Fruit fly (Drosophila melanogaster) whole organism, embryonic: ENCODE results near the gene InR.

ENCODE experiments used
- ATbp ChIP-seq: fragments of 200-800 bp; sonication (Bioruptor generic); optimal IDR thresholded peaks from 2 replicates; lab custom pipeline; 2017; ENCODE audit warnings: missing biosample characterization, mild to moderate bottlenecking, missing genetic modification characterization, missing genetic modification reagents
- CG12071 ChIP-seq: fragments of 200-800 bp; sonication (Bioruptor generic); optimal IDR thresholded peaks from 3 replicates; lab custom pipeline; 2018; ENCODE audit warnings: missing biosample characterization, mild to moderate bottlenecking, missing genetic modification characterization
- CG12104 ChIP-seq: fragments of 200-800 bp; sonication (Bioruptor generic); optimal IDR thresholded peaks from 3 replicates; lab custom pipeline; 2016; ENCODE audit warnings: missing biosample characterization, missing genetic modification characterization
- CG14441 ChIP-seq: fragments of 200-800 bp; sonication (Bioruptor generic); IDR thresholded peaks from 2 replicates; pipeline ENCODE4 v1.3.6; 2022; ENCODE audit warnings: missing biosample characterization, missing genetic modification characterization
- CG15479 ChIP-seq: fragments of 200-800 bp; sonication (Bioruptor generic); optimal IDR thresholded peaks from 3 replicates; lab custom pipeline; 2019; ENCODE audit warnings: missing biosample characterization, mild to moderate bottlenecking, missing genetic modification characterization, moderate library complexity
- CG17385 ChIP-seq: fragments of 200-800 bp; sonication (Bioruptor generic); optimal IDR thresholded peaks from 3 replicates; lab custom pipeline; 2018; ENCODE audit warnings: missing biosample characterization, mild to moderate bottlenecking, missing genetic modification characterization
- CG17568 ChIP-seq: fragments of 200-800 bp; sonication (Bioruptor generic); optimal IDR thresholded peaks from 2 replicates; lab custom pipeline; 2018; ENCODE audit warnings: missing biosample characterization, mild to moderate bottlenecking, missing genetic modification characterization, moderate library complexity
- CG17612 ChIP-seq: fragments of 200-800 bp; sonication (Bioruptor generic); IDR thresholded peaks from 2 replicates; pipeline ENCODE4 v1.3.6; 2022; ENCODE audit warnings: missing biosample characterization, missing genetic modification characterization
- CG1792 ChIP-seq: fragments of 200-800 bp; sonication (Bioruptor generic); optimal IDR thresholded peaks from 2 replicates; lab custom pipeline; 2016; ENCODE audit warnings: missing biosample characterization, missing genetic modification characterization
- CG18599 ChIP-seq: fragments of 200-800 bp; sonication (Bioruptor generic); optimal IDR thresholded peaks from 3 replicates; lab custom pipeline; 2017; ENCODE audit warnings: missing biosample characterization, missing genetic modification characterization, mild to moderate bottlenecking, moderate library complexity, missing genetic modification reagents
- CG6272 ChIP-seq: fragments of 200-800 bp; sonication (Bioruptor generic); IDR thresholded peaks from 2 replicates; pipeline ENCODE4 v1.3.6; 2022; ENCODE audit warnings: missing biosample characterization, missing genetic modification characterization
- CG8281 ChIP-seq: fragments of 200-800 bp; sonication (Bioruptor generic); optimal IDR thresholded peaks from 2 replicates; lab custom pipeline; 2018; ENCODE audit warnings: missing biosample characterization, mild to moderate bottlenecking, missing genetic modification characterization, moderate library complexity
- CG8290 ChIP-seq, 3 experiments: fragments of 200-800 bp; sonication (Bioruptor generic); optimal IDR thresholded peaks; 2 replicates each; lab custom pipeline; 2016 to 2019; ENCODE audit warnings: missing biosample characterization in 3 of 3, missing genetic modification characterization in 3 of 3, mild to moderate bottlenecking in 2 of 3, moderate library complexity in 1 of 3
- CG9876 ChIP-seq: fragments of 200-800 bp; sonication (Bioruptor generic); optimal IDR thresholded peaks from 2 replicates; lab custom pipeline; 2016; ENCODE audit warnings: missing biosample characterization, missing genetic modification characterization
- Dek ChIP-seq: fragments of 200-800 bp; sonication (Bioruptor generic); optimal IDR thresholded peaks from 3 replicates; lab custom pipeline; 2019; ENCODE audit warnings: missing biosample characterization, mild to moderate bottlenecking, missing genetic modification characterization, moderate library complexity
- Fer1 ChIP-seq: fragments of 200-800 bp; sonication (Bioruptor generic); optimal IDR thresholded peaks from 2 replicates; lab custom pipeline; 2017; ENCODE audit warnings: missing biosample characterization, mild to moderate bottlenecking, missing genetic modification characterization
- HLH3B ChIP-seq: fragments of 200-800 bp; sonication (Bioruptor generic); IDR thresholded peaks from 2 replicates; pipeline ENCODE4 v1.3.6; 2022; ENCODE audit warnings: missing biosample characterization, missing genetic modification characterization
- Hmr ChIP-seq: fragments of 200-800 bp; sonication (Bioruptor generic); optimal IDR thresholded peaks from 3 replicates; lab custom pipeline; 2017; ENCODE audit warnings: mild to moderate bottlenecking, missing biosample characterization, missing genetic modification reagents, missing genetic modification characterization
- Lpt ChIP-seq: fragments of >200 bp; optimal IDR thresholded peaks from 2 replicates; lab custom pipeline; 2018; ENCODE audit warnings: missing biosample characterization, missing genetic modification characterization
- Max ChIP-seq: fragments of 200-800 bp; sonication (Bioruptor generic); optimal IDR thresholded peaks from 2 replicates; lab custom pipeline; 2016; ENCODE audit warnings: missing biosample characterization, mild to moderate bottlenecking, missing genetic modification characterization
- Med ChIP-seq: fragments of 200-800 bp; sonication (Bioruptor generic); peaks from one replicate; lab custom pipeline; 2016; ENCODE audit warnings: missing biosample characterization, missing genetic modification characterization, mild to moderate bottlenecking, inconsistent platforms, moderate library complexity
- NC2α ChIP-seq: fragments of 200-800 bp; sonication (Bioruptor generic); optimal IDR thresholded peaks from 2 replicates; lab custom pipeline; 2016; ENCODE audit warnings: missing biosample characterization, missing genetic modification characterization
- NFAT ChIP-seq: fragments of 200-800 bp; sonication (Bioruptor generic); IDR thresholded peaks from 2 replicates; pipeline ENCODE4 v1.3.6; 2022; ENCODE audit warnings: missing biosample characterization, missing genetic modification characterization
- NK7.1 ChIP-seq: fragments of 200-800 bp; sonication (Bioruptor generic); optimal IDR thresholded peaks from 3 replicates; lab custom pipeline; 2016; ENCODE audit warnings: missing biosample characterization, missing genetic modification characterization
- ase ChIP-seq: fragments of 200-800 bp; sonication (Bioruptor generic); IDR thresholded peaks from 3 replicates; pipeline ENCODE4 v1.3.6; 2022; ENCODE audit warnings: missing biosample characterization, missing genetic modification characterization
- bsh ChIP-seq, 2 experiments: fragments of 200-800 bp; sonication (Bioruptor generic); optimal IDR thresholded peaks; 2 replicates each; lab custom pipeline; 2017 to 2018; ENCODE audit warnings: mild to moderate bottlenecking in 2 of 2, missing biosample characterization in 2 of 2, missing genetic modification characterization in 2 of 2, moderate library complexity in 1 of 2
- cad ChIP-seq: fragments of >200 bp; optimal IDR thresholded peaks from 2 replicates; lab custom pipeline; 2017; ENCODE audit warnings: missing biosample characterization, missing genetic modification characterization
- caup ChIP-seq: fragments of 200-800 bp; sonication (Bioruptor generic); optimal IDR thresholded peaks from 3 replicates; lab custom pipeline; 2017; ENCODE audit warnings: missing biosample characterization, mild to moderate bottlenecking, missing genetic modification characterization, moderate library complexity; ENCODE audit not compliant: severe bottlenecking
- chif ChIP-seq, 2 experiments: fragments of 200-800 bp; sonication (Bioruptor generic); optimal IDR thresholded peaks; 3 replicates each; lab custom pipeline; 2016; ENCODE audit warnings: missing biosample characterization in 2 of 2, missing genetic modification characterization in 2 of 2
- chinmo ChIP-seq: fragments of 200-800 bp; sonication (Bioruptor generic); IDR thresholded peaks from 4 replicates; pipeline ENCODE4 v1.3.6; 2022; ENCODE audit warnings: missing biosample characterization, missing genetic modification characterization; ENCODE audit not compliant: partially characterized antibody
- ci ChIP-seq: fragments of 200-800 bp; sonication (Bioruptor generic); IDR thresholded peaks from 3 replicates; pipeline ENCODE4 v1.3.6; 2022; ENCODE audit warnings: missing biosample characterization, missing genetic modification characterization
- crol ChIP-seq: fragments of 200-800 bp; sonication (Bioruptor generic); IDR thresholded peaks from 2 replicates; pipeline ENCODE4 v1.3.6; 2022; ENCODE audit warnings: missing biosample characterization, missing genetic modification characterization
- dmrt11E ChIP-seq: fragments of 200-800 bp; sonication (Bioruptor generic); optimal IDR thresholded peaks from 3 replicates; lab custom pipeline; 2018; ENCODE audit warnings: missing biosample characterization, mild to moderate bottlenecking, missing genetic modification characterization, moderate library complexity
- gce ChIP-seq: fragments of 200-800 bp; sonication (Bioruptor generic); IDR thresholded peaks from 3 replicates; pipeline ENCODE4 v1.3.6; 2022; ENCODE audit warnings: missing biosample characterization, missing genetic modification characterization
- gfzf ChIP-seq: fragments of 200-800 bp; sonication (Bioruptor generic); optimal IDR thresholded peaks from 2 replicates; lab custom pipeline; 2016; ENCODE audit warnings: missing biosample characterization, mild to moderate bottlenecking, missing genetic modification characterization, moderate library complexity
- her ChIP-seq: fragments of 200-800 bp; sonication (Bioruptor generic); optimal IDR thresholded peaks from 2 replicates; lab custom pipeline; 2016; ENCODE audit warnings: missing biosample characterization, missing genetic modification characterization
- lab ChIP-seq: fragments of 200-800 bp; sonication (Bioruptor generic); optimal IDR thresholded peaks from 3 replicates; lab custom pipeline; 2017; ENCODE audit warnings: missing biosample characterization, missing genetic modification characterization, mild to moderate bottlenecking, moderate library complexity, missing genetic modification reagents
- lilli ChIP-seq: fragments of 200-800 bp; sonication (Bioruptor generic); optimal IDR thresholded peaks from 3 replicates; lab custom pipeline; 2016; ENCODE audit warnings: missing biosample characterization, missing genetic modification characterization
- nom ChIP-seq: fragments of 200-800 bp; sonication (Bioruptor generic); optimal IDR thresholded peaks from 2 replicates; lab custom pipeline; 2017; ENCODE audit warnings: missing biosample characterization, missing genetic modification characterization, mild to moderate bottlenecking, moderate library complexity, missing genetic modification reagents
- oc ChIP-seq: fragments of 200-800 bp; sonication (Bioruptor generic); optimal IDR thresholded peaks from 2 replicates; lab custom pipeline; 2018; ENCODE audit warnings: missing biosample characterization, mild to moderate bottlenecking, missing genetic modification characterization, moderate library complexity
- pros ChIP-seq: fragments of 200-800 bp; sonication (Bioruptor generic); optimal IDR thresholded peaks from 3 replicates; lab custom pipeline; 2019; ENCODE audit warnings: missing biosample characterization, mild to moderate bottlenecking, missing genetic modification characterization, moderate library complexity
- repo ChIP-seq: fragments of 200-800 bp; sonication (Bioruptor generic); optimal IDR thresholded peaks from 2 replicates; lab custom pipeline; 2016; ENCODE audit warnings: missing biosample characterization, missing genetic modification characterization
- rib ChIP-seq: fragments of 200-800 bp; sonication (Bioruptor generic); IDR thresholded peaks from 2 replicates; pipeline ENCODE4 v1.3.6; 2022; ENCODE audit warnings: missing biosample characterization, missing genetic modification characterization
- sens ChIP-seq: fragments of 200-800 bp; sonication (Bioruptor generic); peaks from one replicate; lab custom pipeline; 2016; ENCODE audit warnings: missing biosample characterization, missing genetic modification characterization
- sna ChIP-seq: fragments of 200-800 bp; sonication (Bioruptor generic); IDR thresholded peaks from 2 replicates; pipeline ENCODE4 v1.3.6; 2022; ENCODE audit warnings: missing biosample characterization, missing genetic modification characterization; ENCODE audit not compliant: partially characterized antibody
- sqz ChIP-seq: fragments of 200-800 bp; sonication (Bioruptor generic); optimal IDR thresholded peaks from 3 replicates; lab custom pipeline; 2018; ENCODE audit warnings: missing biosample characterization, mild to moderate bottlenecking, missing genetic modification characterization
- tap ChIP-seq: fragments of 200-800 bp; optimal IDR thresholded peaks from 3 replicates; lab custom pipeline; 2019; ENCODE audit warnings: missing biosample characterization, mild to moderate bottlenecking, missing genetic modification characterization, moderate library complexity
- tgo ChIP-seq: fragments of 200-800 bp; sonication (Bioruptor generic); IDR thresholded peaks from 3 replicates; pipeline ENCODE4 v1.3.6; 2022; ENCODE audit warnings: missing biosample characterization, missing genetic modification characterization
- tll ChIP-seq, 2 experiments: fragments of 200-800 bp in 1 of 2; fragments of >200 bp in 1 of 2; sonication (Bioruptor generic) in 1 of 2; optimal IDR thresholded peaks; 2 replicates each; lab custom pipeline; 2017 to 2019; ENCODE audit warnings: missing biosample characterization in 2 of 2, missing genetic modification characterization in 2 of 2, mild to moderate bottlenecking in 1 of 2, moderate library complexity in 1 of 2
- twi ChIP-seq: fragments of 200-800 bp; optimal IDR thresholded peaks from 2 replicates; lab custom pipeline; 2019; ENCODE audit warnings: missing biosample characterization, mild to moderate bottlenecking, missing genetic modification characterization, moderate library complexity

InR gene

DNA sequence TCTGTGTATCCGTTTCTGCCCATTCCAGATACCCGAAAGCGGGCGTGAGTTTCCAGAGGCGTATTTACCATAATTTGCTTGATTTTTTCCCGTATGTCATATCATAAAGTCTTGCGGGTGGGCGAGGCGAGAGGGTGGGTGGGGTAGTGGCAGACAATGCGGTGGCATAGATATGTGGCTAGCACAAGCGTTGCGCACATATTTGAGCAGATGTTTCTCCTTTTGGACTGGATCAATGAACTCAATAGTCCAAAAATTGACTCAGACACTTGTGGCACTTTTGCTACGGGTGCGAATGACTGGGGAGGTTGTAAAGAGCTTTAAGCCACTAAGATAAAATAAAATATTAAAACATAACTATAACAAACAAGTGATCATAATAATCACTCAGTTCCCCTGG is 16.1 kb upstream of the InR start:
- TF ChIP-seq Med (GFP tag; lab: Kevin White, UChicago): peak; percentile 25
- peak; percentile 41 for TF ChIP-seq twi (tag; lab: Kevin White, UChicago)
- TF ChIP-seq Dek (tag; lab: Kevin White, UChicago): peak; percentile 4
- no peak for TF ChIP-seq lilli (GFP tag; lab: Kevin White, UChicago)
- no peak for TF ChIP-seq CG12071
- no peak for TF ChIP-seq CG14441 (GFP tag; lab: Robert Waterston, UW)
- 0 out of 3 replicates have a peak, but pooled peaks have one; percentile 29 for TF ChIP-seq gce (GFP tag; lab: Robert Waterston, UW)
- TF ChIP-seq chif (GFP tag; optimal IDR thresholded peaks at IDR 0.05; lab: Kevin White, UChicago): no peak
- TF ChIP-seq dmrt11E (tag; lab: Kevin White, UChicago): no peak
- no peak for TF ChIP-seq CG1792 (GFP tag; lab: Kevin White, UChicago)
- peak; percentile 36 for TF ChIP-seq ATbp (GFP tag; lab: Kevin White, UChicago)
- no peak for TF ChIP-seq rib (GFP tag; lab: Robert Waterston, UW)
- peak; percentile 9 for TF ChIP-seq Hmr (GFP tag; lab: Kevin White, UChicago)
- TF ChIP-seq sens (GFP tag; lab: Kevin White, UChicago): peak; percentile 53
- no peak for TF ChIP-seq gfzf (GFP tag; lab: Kevin White, UChicago)
- peak; percentile 33 for TF ChIP-seq lab
- no peak for TF ChIP-seq CG8281
- TF ChIP-seq caup: no peak
- no peak for TF ChIP-seq CG8290 (GFP tag; optimal IDR thresholded peaks at IDR 0.05; lab: Kevin White, UChicago)
- peak in 1 of 2 experiments; percentile 13 for TF ChIP-seq CG8290 (tag; optimal IDR thresholded peaks at IDR 0.05; lab: Kevin White, UChicago)
- no peak for TF ChIP-seq NFAT (GFP tag; lab: Robert Waterston, UW)
- TF ChIP-seq CG9876 (GFP tag; lab: Kevin White, UChicago): no peak
- peak; percentile 37 for TF ChIP-seq CG18599 (GFP tag; lab: Kevin White, UChicago)
- TF ChIP-seq Max (GFP tag; lab: Kevin White, UChicago): no peak
- TF ChIP-seq tap (tag; lab: Kevin White, UChicago): peak; percentile 10
- TF ChIP-seq CG17568 (GFP tag; lab: Kevin White, UChicago): no peak
- no peak for TF ChIP-seq bsh (GFP tag; optimal IDR thresholded peaks at IDR 0.05; lab: Kevin White, UChicago)
- TF ChIP-seq NK7.1 (GFP tag; lab: Kevin White, UChicago): no peak
- no peak for TF ChIP-seq Lpt (GFP tag; lab: Kevin White, UChicago)
- TF ChIP-seq HLH3B (GFP tag; lab: Robert Waterston, UW): 0 out of 2 replicates have a peak, but pooled peaks have one; percentile 12
- no peak for TF ChIP-seq CG6272 (GFP tag; lab: Robert Waterston, UW)
- peak in 1 of 2 experiments; percentile 58 for TF ChIP-seq tll (GFP tag; optimal IDR thresholded peaks at IDR 0.05; lab: Kevin White, UChicago)
- TF ChIP-seq CG15479 (GFP tag; lab: Kevin White, UChicago): peak; percentile 16
- peak; percentile 1 for TF ChIP-seq Fer1 (GFP tag; lab: Kevin White, UChicago)
- no peak for TF ChIP-seq NC2α (GFP tag; lab: Kevin White, UChicago)
- TF ChIP-seq, all 482 proteins: peak for 15

DNA sequence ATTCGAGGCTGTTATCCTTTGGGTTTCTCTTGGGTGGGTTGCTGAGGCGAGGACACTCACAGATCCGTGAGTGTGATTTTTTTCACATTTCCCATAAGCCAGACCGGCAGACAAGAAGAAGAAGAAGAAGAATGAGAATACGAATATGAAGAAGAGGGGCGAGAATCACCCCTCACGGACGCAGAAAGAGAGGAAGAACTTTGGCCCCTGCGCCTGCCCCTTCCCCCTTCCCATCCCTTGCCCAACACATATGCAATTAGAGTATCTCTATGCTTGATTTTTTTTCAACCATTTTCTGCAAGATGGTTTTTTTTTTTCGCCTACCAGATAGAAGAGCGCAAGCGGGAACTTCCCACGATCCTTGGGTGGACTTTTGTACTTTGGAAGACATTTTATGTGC is 15.5 kb upstream of the InR start:
- peak; percentile 92 for TF ChIP-seq nom (GFP tag; lab: Kevin White, UChicago)
- peak; percentile 41 for TF ChIP-seq cad (GFP tag; lab: Kevin White, UChicago)
- 0 out of 4 replicates have a peak, but pooled peaks have one; percentile 27 for TF ChIP-seq chinmo (GFP tag; lab: Robert Waterston, UW)
- no peak for TF ChIP-seq CG12104 (GFP tag; lab: Kevin White, UChicago)
- no peak for TF ChIP-seq tgo (GFP tag; lab: Robert Waterston, UW)
- TF ChIP-seq crol (GFP tag; lab: Robert Waterston, UW): peak; percentile 68; the same call in 1 of the 2 replicates
- TF ChIP-seq ase: no peak
- TF ChIP-seq CG17612 (GFP tag; lab: Robert Waterston, UW): no peak
- peak; percentile 84 for TF ChIP-seq pros
- no peak for TF ChIP-seq oc
- TF ChIP-seq her (GFP tag; lab: Kevin White, UChicago): no peak
- TF ChIP-seq repo (GFP tag; lab: Kevin White, UChicago): no peak
- peak; percentile 69 for TF ChIP-seq CG17385 (GFP tag; lab: Kevin White, UChicago)
- peak; percentile 69 for TF ChIP-seq sqz (GFP tag; lab: Kevin White, UChicago)
- no peak for TF ChIP-seq CG18599 (GFP tag; lab: Kevin White, UChicago)
- no peak for TF ChIP-seq sna
- TF ChIP-seq ci (GFP tag; lab: Robert Waterston, UW): no peak
- peak in 1 of 2 experiments; percentile 71 for TF ChIP-seq bsh (GFP tag; optimal IDR thresholded peaks at IDR 0.05; lab: Kevin White, UChicago)
